Worm (Caenorhabditis elegans) whole organism, L1 larva: ENCODE data around the gene wdr-20.

Source experiments
- C16A3.4 ChIP-seq: fragments of 150-350 bp; optimal IDR thresholded peaks from 2 replicates; lab custom pipeline; 2014; ENCODE audit warnings: missing biosample characterization, missing genetic modification characterization
- C34B4.2 ChIP-seq: sonication (generic microtip); optimal IDR thresholded peaks from 2 replicates; lab custom pipeline; 2017; ENCODE audit warnings: mild to moderate bottlenecking, missing genetic modification characterization, missing compliant biosample characterization
- alr-1 ChIP-seq: fragments of 200-800 bp; sonication (Bioruptor generic); optimal IDR thresholded peaks from 2 replicates; lab custom pipeline; 2018; ENCODE audit warnings: borderline replicate concordance, mild to moderate bottlenecking, missing genetic modification characterization, missing compliant biosample characterization
- aly-2 ChIP-seq: fragments of 150-350 bp; optimal IDR thresholded peaks from 2 replicates; lab custom pipeline; 2014; ENCODE audit warnings: missing biosample characterization, missing genetic modification characterization
- blmp-1 ChIP-seq: fragments of 150-350 bp; optimal IDR thresholded peaks from 2 replicates; lab custom pipeline; 2014; ENCODE audit warnings: missing biosample characterization, missing genetic modification characterization
- ceh-88 ChIP-seq: fragments of 200-800 bp; sonication (Bioruptor generic); IDR thresholded peaks from 2 replicates; pipeline ENCODE4 v1.3.6; 2022; ENCODE audit warnings: missing genetic modification characterization, missing compliant biosample characterization
- ceh-90 ChIP-seq: sonication (generic microtip); optimal IDR thresholded peaks from 2 replicates; lab custom pipeline; 2016; ENCODE audit warnings: missing genetic modification characterization, missing compliant biosample characterization
- ces-1 ChIP-seq: fragments of 150-350 bp; optimal IDR thresholded peaks from 2 replicates; lab custom pipeline; 2014; ENCODE audit warnings: missing biosample characterization, missing genetic modification reagents, missing genetic modification characterization
- dpl-1 ChIP-seq, 3 experiments: fragments of 150-350 bp in 2 of 3; sonication (generic microtip) in 1 of 3; optimal IDR thresholded peaks; 2 replicates each; lab custom pipeline; 2014 to 2017; ENCODE audit warnings: missing biosample characterization in 3 of 3, missing genetic modification characterization in 3 of 3, missing genetic modification reagents in 3 of 3
- dsc-1 ChIP-seq: sonication (generic microtip); optimal IDR thresholded peaks from 2 replicates; lab custom pipeline; 2016; ENCODE audit warnings: mild to moderate bottlenecking, missing genetic modification characterization, missing compliant biosample characterization
- efl-1 ChIP-seq, 4 experiments: fragments of 150-350 bp; optimal IDR thresholded peaks in 3 of 4; peaks in 1 of 4; 1 replicate in 1 of 4; 2 replicates in 3 of 4; lab custom pipeline; 2014; ENCODE audit warnings: missing biosample characterization in 2 of 4, missing genetic modification characterization in 2 of 4, missing genetic modification reagents in 2 of 4
- efl-3 ChIP-seq: fragments of 200-800 bp; sonication (Bioruptor generic); optimal IDR thresholded peaks from 2 replicates; lab custom pipeline; 2018; ENCODE audit warnings: mild to moderate bottlenecking, missing genetic modification characterization, missing compliant biosample characterization
- egl-27 ChIP-seq, 2 experiments: fragments of 150-350 bp in 1 of 2; sonication (generic microtip); optimal IDR thresholded peaks; 3 replicates each; lab custom pipeline; 2017 to 2018; ENCODE audit warnings: missing biosample characterization in 2 of 2, missing genetic modification characterization in 2 of 2, missing genetic modification reagents in 2 of 2
- elt-3 ChIP-seq, 6 experiments: fragments of 150-350 bp in 1 of 6; sonication (generic microtip); optimal IDR thresholded peaks; 2 replicates each; lab custom pipeline; 2017 to 2018; ENCODE audit warnings: missing biosample characterization in 6 of 6, missing genetic modification characterization in 6 of 6, inconsistent platforms in 1 of 6
- grh-1 ChIP-seq: fragments of 200-800 bp; sonication (Bioruptor generic); IDR thresholded peaks from 2 replicates; pipeline ENCODE4 v1.3.6; 2022; ENCODE audit warnings: missing genetic modification reagents, missing genetic modification characterization, missing compliant biosample characterization
- hlh-4 ChIP-seq: sonication (generic microtip); optimal IDR thresholded peaks from 2 replicates; lab custom pipeline; 2016; ENCODE audit warnings: mild to moderate bottlenecking, missing genetic modification characterization, missing compliant biosample characterization
- hpl-2 ChIP-seq: fragments of 150-350 bp; optimal IDR thresholded peaks from 2 replicates; lab custom pipeline; 2014; ENCODE audit warnings: missing biosample characterization, missing genetic modification reagents, missing genetic modification characterization
- lin-14 ChIP-seq: fragments of 200-800 bp; sonication (Bioruptor generic); optimal IDR thresholded peaks from 2 replicates; lab custom pipeline; 2018; ENCODE audit warnings: mild to moderate bottlenecking, missing genetic modification characterization, moderate library complexity, missing compliant biosample characterization
- lin-35 ChIP-seq, 2 experiments: fragments of 150-350 bp; optimal IDR thresholded peaks; 2 replicates each; lab custom pipeline; 2014; ENCODE audit warnings: missing biosample characterization in 2 of 2, missing genetic modification characterization in 2 of 2, missing genetic modification reagents in 2 of 2
- lir-3 ChIP-seq: sonication (generic microtip); optimal IDR thresholded peaks from 2 replicates; lab custom pipeline; 2016; ENCODE audit warnings: mild to moderate bottlenecking, missing genetic modification characterization, moderate library complexity, missing compliant biosample characterization; ENCODE audit not compliant: poor library complexity
- lsy-2 ChIP-seq, 2 experiments: fragments of 150-350 bp; optimal IDR thresholded peaks; 2 replicates each; lab custom pipeline; 2014; ENCODE audit warnings: missing biosample characterization in 2 of 2, missing genetic modification characterization in 2 of 2
- mab-9 ChIP-seq: fragments of 200-800 bp; sonication (Bioruptor generic); IDR thresholded peaks from 2 replicates; pipeline ENCODE4 v1.3.6; 2022; ENCODE audit warnings: missing genetic modification reagents, missing genetic modification characterization, missing compliant biosample characterization
- mef-2 ChIP-seq: fragments of 150-350 bp; optimal IDR thresholded peaks from 2 replicates; lab custom pipeline; 2014; ENCODE audit warnings: missing biosample characterization, missing genetic modification characterization
- nhr-11 ChIP-seq: fragments of 150-350 bp; optimal IDR thresholded peaks from 2 replicates; lab custom pipeline; 2014; ENCODE audit warnings: missing biosample characterization, missing genetic modification characterization
- nhr-12 ChIP-seq: sonication (generic microtip); optimal IDR thresholded peaks from 2 replicates; lab custom pipeline; 2017; ENCODE audit warnings: missing biosample characterization, missing genetic modification characterization
- nhr-19 ChIP-seq: fragments of 200-800 bp; sonication (Bioruptor generic); conservative IDR thresholded peaks from 2 replicates; pipeline ENCODE4 v1.3.6; 2022; ENCODE audit warnings: missing genetic modification characterization, missing compliant biosample characterization
- nhr-20 ChIP-seq: sonication (generic microtip); optimal IDR thresholded peaks from 2 replicates; lab custom pipeline; 2016; ENCODE audit warnings: mild to moderate bottlenecking, missing genetic modification characterization, missing compliant biosample characterization
- nhr-47 ChIP-seq: sonication (generic microtip); optimal IDR thresholded peaks from 2 replicates; lab custom pipeline; 2016; ENCODE audit warnings: mild to moderate bottlenecking, missing genetic modification characterization, moderate library complexity, missing compliant biosample characterization
- nhr-71 ChIP-seq: sonication (generic microtip); optimal IDR thresholded peaks from 2 replicates; lab custom pipeline; 2016; ENCODE audit warnings: mild to moderate bottlenecking, missing genetic modification characterization, moderate library complexity, missing compliant biosample characterization
- nhr-77 ChIP-seq: fragments of 150-350 bp; optimal IDR thresholded peaks from 2 replicates; lab custom pipeline; 2014; ENCODE audit warnings: missing biosample characterization, missing genetic modification characterization
- nhr-84 ChIP-seq: sonication (generic microtip); optimal IDR thresholded peaks from 2 replicates; lab custom pipeline; 2017; ENCODE audit warnings: missing biosample characterization, missing genetic modification characterization
- nhr-85 ChIP-seq: sonication (generic microtip); peaks from one replicate; lab custom pipeline; 2016; ENCODE audit warnings: missing genetic modification characterization, inconsistent platforms, missing compliant biosample characterization
- nhr-90 ChIP-seq: sonication (generic microtip); optimal IDR thresholded peaks from 2 replicates; lab custom pipeline; 2016; ENCODE audit warnings: mild to moderate bottlenecking, missing genetic modification characterization, missing compliant biosample characterization; ENCODE audit not compliant: poor library complexity
- rnt-1 ChIP-seq: sonication (generic microtip); optimal IDR thresholded peaks from 2 replicates; lab custom pipeline; 2016; ENCODE audit warnings: mild to moderate bottlenecking, missing genetic modification characterization, moderate library complexity, missing compliant biosample characterization
- skn-1 ChIP-seq: fragments of 150-350 bp; optimal IDR thresholded peaks from 2 replicates; lab custom pipeline; 2014; ENCODE audit warnings: missing biosample characterization, missing genetic modification characterization
- sptf-1 ChIP-seq: fragments of 150-350 bp; optimal IDR thresholded peaks from 2 replicates; lab custom pipeline; 2014; ENCODE audit warnings: missing biosample characterization, missing genetic modification characterization
- sup-37 ChIP-seq: fragments of 200-800 bp; sonication (Bioruptor generic); optimal IDR thresholded peaks from 2 replicates; lab custom pipeline; 2018; ENCODE audit warnings: mild to moderate bottlenecking, missing genetic modification characterization, missing compliant biosample characterization
- tbx-2 ChIP-seq: sonication (generic microtip); optimal IDR thresholded peaks from 2 replicates; lab custom pipeline; 2016; ENCODE audit warnings: missing genetic modification characterization, missing compliant biosample characterization
- unc-30 ChIP-seq: sonication (generic microtip); optimal IDR thresholded peaks from 2 replicates; lab custom pipeline; 2017; ENCODE audit warnings: missing biosample characterization, missing genetic modification characterization
- unc-98 ChIP-seq: fragments of 200-800 bp; sonication (Bioruptor generic); IDR thresholded peaks from 2 replicates; pipeline ENCODE4 v1.3.6; 2022; ENCODE audit warnings: missing genetic modification characterization, missing compliant biosample characterization
- vab-15 ChIP-seq: sonication (generic microtip); optimal IDR thresholded peaks from 2 replicates; lab custom pipeline; 2017; ENCODE audit warnings: missing genotype, mild to moderate bottlenecking, missing genetic modification characterization, missing compliant biosample characterization
- zip-4 ChIP-seq: fragments of 200-800 bp; sonication (Bioruptor generic); optimal IDR thresholded peaks from 2 replicates; lab custom pipeline; 2018; ENCODE audit warnings: mild to moderate bottlenecking, missing genetic modification characterization, moderate library complexity, missing compliant biosample characterization

wdr-20 gene

DNA sequence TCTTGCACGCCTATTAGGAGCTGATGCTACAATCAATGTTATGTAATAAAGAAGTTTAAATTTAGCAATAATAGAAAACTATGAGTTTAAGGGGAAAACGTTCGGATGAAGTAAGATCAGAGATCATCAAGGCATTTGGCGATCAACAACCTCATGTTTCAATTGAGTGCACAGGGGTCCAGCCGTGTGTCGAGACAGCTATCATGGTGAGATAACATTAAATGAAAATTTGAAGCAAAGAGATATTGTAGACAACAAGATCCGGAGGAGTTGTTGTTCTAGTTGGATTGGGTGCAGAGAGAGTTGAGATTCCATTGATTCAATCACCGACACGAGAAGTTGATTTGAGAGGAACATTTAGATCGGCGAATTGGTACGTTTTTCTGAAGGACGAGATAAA lies 47.8 kb downstream of the wdr-20 start:
- TF ChIP-seq lin-14 (GFP tag; lab: Kevin White, UChicago) (peak; percentile 6), mef-2 (tag; lab: Kevin White, UChicago) (no peak), rnt-1 (peak; percentile 31)

- TF ChIP-seq nhr-85 (tag; lab: Kevin White, UChicago) (peak; percentile 37), nhr-47 (tag; lab: Kevin White, UChicago) (no peak)
Measured at ce11 chrV:10084864-10085263, 49.1 kb downstream of the wdr-20 start, which contains the start of gene R04B5.6. TSS of gene R04B5.6 (plus strand) at chrV:10085164.

DNA sequence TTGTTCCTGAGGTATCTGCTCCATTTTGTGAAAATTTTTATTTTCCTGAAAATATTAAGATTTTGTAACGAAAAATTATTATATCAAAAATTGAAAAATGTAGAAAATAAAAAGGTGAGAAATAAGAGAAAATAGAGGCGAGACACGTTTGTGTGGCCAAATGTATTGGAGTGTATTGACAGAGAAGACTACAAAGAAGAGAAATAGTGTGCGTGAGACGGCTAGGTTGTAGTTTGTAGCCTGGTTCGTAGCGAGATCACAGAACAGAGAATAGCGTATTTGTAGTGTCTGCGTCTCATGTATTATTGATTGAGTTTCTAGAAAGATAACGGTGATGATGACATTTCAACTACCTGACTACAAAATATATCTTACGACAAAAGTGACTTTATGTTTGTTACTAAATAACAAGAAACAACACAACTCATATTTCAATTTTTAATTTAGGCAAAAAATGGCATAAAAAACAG lies 49.9 kb downstream of the wdr-20 start, which contains the start of gene nhr-12:
Gene nhr-12 (minus strand): TSS at position 51 of the 470 bp plus-strand sequence.
- TF ChIP-seq nhr-20 (tag; lab: Kevin White, UChicago): peak; percentile 59
- TF ChIP-seq sptf-1 (tag; lab: Kevin White, UChicago): no peak
- TF ChIP-seq unc-30 (tag; lab: Kevin White, UChicago): no peak
- no peak for TF ChIP-seq mab-9 (GFP tag; lab: Robert Waterston, UW)
- peak; percentile 50 for TF ChIP-seq nhr-71 (tag; lab: Kevin White, UChicago)
- TF ChIP-seq blmp-1: peak; percentile 8
- no peak for TF ChIP-seq egl-27 (tag; optimal IDR thresholded peaks at IDR 0.05; lab: Kevin White, UChicago)
- TF ChIP-seq nhr-90 (tag; lab: Kevin White, UChicago): no peak
- TF ChIP-seq dsc-1: no peak
- TF ChIP-seq dpl-1 (GFP tag; optimal IDR thresholded peaks at IDR 0.05; lab: Kevin White, UChicago): no peak
- TF ChIP-seq efl-1 (optimal IDR thresholded peaks at IDR 0.05; lab: Kevin White, UChicago): peak; percentile 1 to 9
- TF ChIP-seq efl-1 (GFP tag; optimal IDR thresholded peaks at IDR 0.05 in 1 of 2; lab: Kevin White, UChicago): no peak
- peak in 1 of 2 experiments; percentile 7 for TF ChIP-seq lin-35 (GFP tag; optimal IDR thresholded peaks at IDR 0.05; lab: Kevin White, UChicago)
- TF ChIP-seq nhr-19 (GFP tag; lab: Robert Waterston, UW): no peak
- no peak for TF ChIP-seq nhr-12 (tag; lab: Kevin White, UChicago)
- no peak for TF ChIP-seq lin-14 (GFP tag; lab: Kevin White, UChicago)
- no peak for TF ChIP-seq lir-3 (tag; lab: Kevin White, UChicago)
- TF ChIP-seq efl-3 (GFP tag; lab: Kevin White, UChicago): no peak

DNA sequence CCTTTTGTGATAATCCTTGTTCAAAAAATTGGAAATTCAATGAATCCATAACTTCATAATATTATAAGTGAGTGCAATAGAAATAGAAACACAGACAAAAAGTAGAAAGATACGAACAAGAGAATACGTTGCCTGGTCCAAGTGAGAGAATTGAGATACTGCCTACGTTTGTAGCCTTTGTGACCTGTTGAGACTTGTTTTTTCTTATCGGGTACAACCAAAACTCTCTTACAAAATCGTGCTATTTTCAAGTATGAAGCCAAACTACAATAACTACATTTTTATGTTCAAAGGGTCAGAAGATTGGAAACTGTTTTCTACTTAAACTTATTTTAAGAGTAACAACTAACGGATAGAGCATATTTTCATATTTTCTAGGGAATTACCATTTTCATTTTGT lies 52.3 kb downstream of the wdr-20 start, which contains the start of gene nhr-205:
Gene nhr-205 (minus strand): TSS at position 141 of the 400 bp plus-strand sequence.
- TF ChIP-seq aly-2 (tag; lab: Kevin White, UChicago) (no peak), dpl-1 (GFP tag; optimal IDR thresholded peaks at IDR 0.05; lab: Kevin White, UChicago) (no peak), hpl-2 (no peak), nhr-11 (tag; lab: Kevin White, UChicago) (no peak), nhr-71 (tag; lab: Kevin White, UChicago) (no peak), ceh-90 (tag; lab: Kevin White, UChicago) (no peak), hlh-4 (no peak), sup-37 (GFP tag; lab: Kevin White, UChicago) (no peak), nhr-85 (tag; lab: Kevin White, UChicago) (no peak), alr-1 (no peak), tbx-2 (no peak), egl-27 (tag; optimal IDR thresholded peaks at IDR 0.05; lab: Kevin White, UChicago) (no peak), skn-1 (tag; lab: Kevin White, UChicago) (no peak), elt-3 (tag; optimal IDR thresholded peaks at IDR 0.05; lab: Kevin White, UChicago) (peak in 1 of 6 experiments; percentile 2), grh-1 (GFP tag; lab: Robert Waterston, UW) (no peak), nhr-20 (tag; lab: Kevin White, UChicago) (peak; percentile 12), lsy-2 (tag; optimal IDR thresholded peaks at IDR 0.05; lab: Kevin White, UChicago) (no peak), unc-98 (no peak), nhr-84 (tag; lab: Kevin White, UChicago) (no peak), sptf-1 (tag; lab: Kevin White, UChicago) (no peak), ces-1 (GFP tag; lab: Kevin White, UChicago) (no peak), vab-15 (tag; lab: Kevin White, UChicago) (no peak), C34B4.2 (tag; lab: Kevin White, UChicago) (no peak), ceh-88 (GFP tag; lab: Robert Waterston, UW) (no peak), efl-1 (optimal IDR thresholded peaks at IDR 0.05; lab: Kevin White, UChicago) (no peak), efl-1 (GFP tag; optimal IDR thresholded peaks at IDR 0.05 in 1 of 2; lab: Kevin White, UChicago) (peak in 1 of 2 experiments; percentile 51), nhr-77 (tag; lab: Kevin White, UChicago) (peak; percentile 12), blmp-1 (no peak), mef-2 (tag; lab: Kevin White, UChicago) (no peak), C16A3.4 (tag; lab: Kevin White, UChicago) (no peak), zip-4 (no peak)
- TF ChIP-seq, all 84 proteins: peak for 4
